Worm (Caenorhabditis elegans) whole organism, L3 larva: ENCODE data around the gene srx-133.

Experiments
- fkh-10 ChIP-seq: sonication (generic microtip); optimal IDR thresholded peaks from 2 replicates; lab custom pipeline; 2017; ENCODE audit warnings: missing biosample characterization, missing genetic modification reagents, missing genetic modification characterization
- nhr-237 ChIP-seq: fragments of 150-350 bp; optimal IDR thresholded peaks from 2 replicates; lab custom pipeline; 2014; ENCODE audit warnings: missing biosample characterization, missing genetic modification characterization
- nhr-28 ChIP-seq: fragments of 150-350 bp; optimal IDR thresholded peaks from 2 replicates; lab custom pipeline; 2014; ENCODE audit warnings: missing biosample characterization, missing genetic modification characterization
- pqm-1 ChIP-seq: fragments of 150-350 bp; optimal IDR thresholded peaks from 2 replicates; lab custom pipeline; 2017; ENCODE audit warnings: missing biosample characterization, missing genetic modification characterization, inconsistent platforms
- snpc-4 ChIP-seq: fragments of 150-350 bp; optimal IDR thresholded peaks from 2 replicates; lab custom pipeline; 2014; ENCODE audit warnings: missing biosample characterization, missing genetic modification characterization
- unc-62 ChIP-seq: fragments of 150-350 bp; sonication (generic microtip); optimal IDR thresholded peaks from 4 replicates; lab custom pipeline; 2014; ENCODE audit warnings: missing biosample characterization, missing genetic modification reagents, missing genetic modification characterization
- zag-1 ChIP-seq: fragments of 150-350 bp; optimal IDR thresholded peaks from 2 replicates; lab custom pipeline; 2014; ENCODE audit warnings: missing biosample characterization, missing genetic modification characterization

ce11 chrV:13848379-13848778 lies at the start of gene srx-133:
- no peak for TF ChIP-seq pqm-1 (tag; lab: Kevin White, UChicago)
- TF ChIP-seq nhr-237 (tag; lab: Kevin White, UChicago): no peak
- no peak for TF ChIP-seq fkh-10 (GFP tag; lab: Kevin White, UChicago)
- TF ChIP-seq unc-62: no peak
- TF ChIP-seq nhr-28 (tag; lab: Kevin White, UChicago): no peak
- no peak for TF ChIP-seq zag-1
- TF ChIP-seq snpc-4 (tag; lab: Kevin White, UChicago): no peak
